Worm (Caenorhabditis elegans): Measurements from ENCODE around the gene klf-2.

ce11 chrV:20716830-20717441, 31.5 kb downstream of the klf-2 start:
- TF ChIP-seq lin-39 (tag; optimal IDR thresholded peaks at IDR 0.05) (no peak), F13H6.1 (tag; optimal IDR thresholded peaks at IDR 0.05) (no peak), ztf-11 (tag; optimal IDR thresholded peaks at IDR 0.05) (no peak), crh-2 (tag; optimal IDR thresholded peaks at IDR 0.05) (no peak), snpc-4 (tag; optimal IDR thresholded peaks at IDR 0.05) (no peak), ama-1 (optimal IDR thresholded peaks at IDR 0.05) (peak; percentile 12), alr-1 (tag; optimal IDR thresholded peaks at IDR 0.05) (no peak), Y55F3AM.14 (GFP tag; optimal IDR thresholded peaks at IDR 0.05) (no peak), fos-1 (tag; optimal IDR thresholded peaks at IDR 0.05) (no peak), C34F6.9 (tag; optimal IDR thresholded peaks at IDR 0.05) (no peak), ZK546.5 (tag; optimal IDR thresholded peaks at IDR 0.05) (no peak), R02D3.7 (tag; optimal IDR thresholded peaks at IDR 0.05) (no peak), unc-39 (tag; optimal IDR thresholded peaks at IDR 0.05) (no peak), nhr-237 (tag; optimal IDR thresholded peaks at IDR 0.05) (no peak)
